Fruit fly (Drosophila melanogaster) whole organism, embryonic: ENCODE results near the gene Polr1B.

Experiments used
- Abd-B ChIP-seq: fragments of 200-800 bp; sonication (Bioruptor generic); optimal IDR thresholded peaks from 2 replicates; lab custom pipeline; 2018; ENCODE audit warnings: missing biosample characterization, mild to moderate bottlenecking, missing genetic modification characterization, moderate library complexity
- Adf1 ChIP-seq: fragments of 200-800 bp; sonication (Bioruptor generic); IDR thresholded peaks from 2 replicates; pipeline ENCODE4 v1.3.6; 2022; ENCODE audit warnings: missing biosample characterization, missing genetic modification characterization
- Awh ChIP-seq: fragments of 200-800 bp; sonication (Bioruptor generic); IDR thresholded peaks from 2 replicates; pipeline ENCODE4, ENCODE4 v1.3.6; 2022; ENCODE audit warnings: missing biosample characterization, missing genetic modification characterization
- Bdp1 ChIP-seq: fragments of 200-800 bp; sonication (Bioruptor generic); optimal IDR thresholded peaks from 3 replicates; lab custom pipeline; 2016; ENCODE audit warnings: missing biosample characterization, missing genetic modification characterization
- CG12236 ChIP-seq: fragments of 200-800 bp; sonication (Bioruptor generic); optimal IDR thresholded peaks from 2 replicates; lab custom pipeline; 2016; ENCODE audit warnings: missing biosample characterization, missing genetic modification characterization
- CG1233 ChIP-seq: fragments of 200-800 bp; sonication (Bioruptor generic); optimal IDR thresholded peaks from 4 replicates; lab custom pipeline; 2018; ENCODE audit warnings: missing biosample characterization, mild to moderate bottlenecking, missing genetic modification characterization
- CG12659 ChIP-seq: fragments of 200-800 bp; sonication (Bioruptor generic); optimal IDR thresholded peaks from 3 replicates; lab custom pipeline; 2017; ENCODE audit warnings: mild to moderate bottlenecking, missing biosample characterization, missing genetic modification reagents, missing genetic modification characterization
- CG12769 ChIP-seq: fragments of 200-800 bp; sonication (Bioruptor generic); optimal IDR thresholded peaks from 2 replicates; lab custom pipeline; 2019; ENCODE audit warnings: missing biosample characterization, mild to moderate bottlenecking, missing genetic modification characterization, moderate library complexity
- CG13123 ChIP-seq: fragments of 200-800 bp; sonication (Bioruptor generic); optimal IDR thresholded peaks from 2 replicates; lab custom pipeline; 2016; ENCODE audit warnings: missing biosample characterization, missing genetic modification characterization
- CG15479 ChIP-seq: fragments of 200-800 bp; sonication (Bioruptor generic); optimal IDR thresholded peaks from 3 replicates; lab custom pipeline; 2019; ENCODE audit warnings: missing biosample characterization, mild to moderate bottlenecking, missing genetic modification characterization, moderate library complexity
- CG1602 ChIP-seq: fragments of 200-800 bp; sonication (Bioruptor generic); optimal IDR thresholded peaks from 3 replicates; lab custom pipeline; 2016; ENCODE audit warnings: missing biosample characterization, missing genetic modification characterization
- CG16815 ChIP-seq: fragments of 200-800 bp; sonication (Bioruptor generic); optimal IDR thresholded peaks from 3 replicates; lab custom pipeline; 2017; ENCODE audit warnings: missing biosample characterization, mild to moderate bottlenecking, missing genetic modification characterization
- CG32772 ChIP-seq: fragments of 200-800 bp; sonication (Bioruptor generic); IDR thresholded peaks from 2 replicates; pipeline ENCODE4 v1.3.6; 2022; ENCODE audit warnings: missing biosample characterization, missing genetic modification characterization
- CG4360 ChIP-seq: fragments of 200-800 bp; sonication (Bioruptor generic); IDR thresholded peaks from 2 replicates; pipeline ENCODE4 v1.3.6; 2022; ENCODE audit warnings: missing biosample characterization, missing genetic modification characterization
- CG6175 ChIP-seq: fragments of 200-800 bp; sonication (Bioruptor generic); IDR thresholded peaks from 3 replicates; pipeline ENCODE4 v1.3.6; 2022; ENCODE audit warnings: missing biosample characterization, missing genetic modification characterization
- CG8924 ChIP-seq: fragments of 200-800 bp; optimal IDR thresholded peaks from 3 replicates; lab custom pipeline; 2019; ENCODE audit warnings: missing biosample characterization, mild to moderate bottlenecking, missing genetic modification characterization, moderate library complexity
- CG9437 ChIP-seq: fragments of 200-800 bp; sonication (Bioruptor generic); optimal IDR thresholded peaks from 2 replicates; lab custom pipeline; 2018; ENCODE audit warnings: missing biosample characterization, mild to moderate bottlenecking, missing genetic modification characterization
- Dp ChIP-seq: fragments of 200-800 bp; sonication (Bioruptor generic); optimal IDR thresholded peaks from 2 replicates; lab custom pipeline; 2018; ENCODE audit warnings: missing biosample characterization, mild to moderate bottlenecking, missing genetic modification characterization, moderate library complexity
- GATAe ChIP-seq: fragments of 200-800 bp; sonication (Bioruptor generic); conservative IDR thresholded peaks from 2 replicates; pipeline ENCODE4 v1.3.6; 2022; ENCODE audit warnings: missing biosample characterization, missing genetic modification characterization
- Hand ChIP-seq: fragments of 200-800 bp; sonication (Bioruptor generic); optimal IDR thresholded peaks from 2 replicates; lab custom pipeline; 2017; ENCODE audit warnings: mild to moderate bottlenecking, missing biosample characterization, missing genetic modification reagents, missing genetic modification characterization
- Hsf ChIP-seq: fragments of 200-800 bp; sonication (Bioruptor generic); optimal IDR thresholded peaks from 3 replicates; lab custom pipeline; 2016; ENCODE audit warnings: missing biosample characterization, missing genetic modification characterization
- Spps ChIP-seq: fragments of 200-800 bp; sonication (Bioruptor generic); optimal IDR thresholded peaks from 2 replicates; lab custom pipeline; 2018; ENCODE audit warnings: missing biosample characterization, mild to moderate bottlenecking, missing genetic modification characterization
- Vsx1 ChIP-seq: fragments of 200-800 bp; sonication (Bioruptor generic); optimal IDR thresholded peaks from 2 replicates; lab custom pipeline; 2017; ENCODE audit warnings: missing biosample characterization, mild to moderate bottlenecking, missing genetic modification characterization, missing genetic modification reagents
- Xrp1 ChIP-seq: fragments of 200-800 bp; sonication (Bioruptor generic); IDR thresholded peaks from 2 replicates; pipeline ENCODE4 v1.3.6; 2022; ENCODE audit warnings: missing biosample characterization, missing genetic modification characterization
- abd-A ChIP-seq: fragments of 200-800 bp; sonication (Bioruptor generic); optimal IDR thresholded peaks from 3 replicates; lab custom pipeline; 2019; ENCODE audit warnings: missing biosample characterization, mild to moderate bottlenecking, missing genetic modification characterization, moderate library complexity
- az2 ChIP-seq: fragments of 200-800 bp; sonication (Bioruptor generic); optimal IDR thresholded peaks from 3 replicates; lab custom pipeline; 2016; ENCODE audit warnings: missing biosample characterization, missing genetic modification characterization
- cas ChIP-seq: fragments of 200-800 bp; sonication (Bioruptor generic); IDR thresholded peaks from 2 replicates; pipeline ENCODE4 v1.3.6; 2022; ENCODE audit warnings: missing biosample characterization, missing genetic modification characterization
- chinmo ChIP-seq: fragments of 200-800 bp; sonication (Bioruptor generic); IDR thresholded peaks from 4 replicates; pipeline ENCODE4 v1.3.6; 2022; ENCODE audit warnings: missing biosample characterization, missing genetic modification characterization; ENCODE audit not compliant: partially characterized antibody
- corto ChIP-seq: fragments of 200-800 bp; sonication (Bioruptor generic); optimal IDR thresholded peaks from 2 replicates; lab custom pipeline; 2016; ENCODE audit warnings: missing biosample characterization, mild to moderate bottlenecking, missing genetic modification characterization, moderate library complexity
- ems ChIP-seq: fragments of 200-800 bp; sonication (Bioruptor generic); optimal IDR thresholded peaks from 3 replicates; lab custom pipeline; 2016; ENCODE audit warnings: missing biosample characterization, missing genetic modification characterization
- fd102C ChIP-seq: fragments of 200-800 bp; sonication (Bioruptor generic); optimal IDR thresholded peaks from 2 replicates; lab custom pipeline; 2018; ENCODE audit warnings: missing biosample characterization, mild to moderate bottlenecking, missing genetic modification characterization, moderate library complexity
- fd3F ChIP-seq: fragments of 200-800 bp; sonication (Bioruptor generic); optimal IDR thresholded peaks from 2 replicates; lab custom pipeline; 2018; ENCODE audit warnings: missing biosample characterization, mild to moderate bottlenecking, missing genetic modification characterization, moderate library complexity
- gce ChIP-seq: fragments of 200-800 bp; sonication (Bioruptor generic); IDR thresholded peaks from 3 replicates; pipeline ENCODE4 v1.3.6; 2022; ENCODE audit warnings: missing biosample characterization, missing genetic modification characterization
- her ChIP-seq: fragments of 200-800 bp; sonication (Bioruptor generic); optimal IDR thresholded peaks from 2 replicates; lab custom pipeline; 2016; ENCODE audit warnings: missing biosample characterization, missing genetic modification characterization
- inv ChIP-seq: fragments of 200-800 bp; sonication (Bioruptor generic); IDR thresholded peaks from 2 replicates; pipeline ENCODE4 v1.3.6; 2022; ENCODE audit warnings: missing biosample characterization, missing genetic modification characterization; ENCODE audit not compliant: partially characterized antibody
- mam ChIP-seq: fragments of 200-800 bp; sonication (Bioruptor generic); optimal IDR thresholded peaks from 3 replicates; lab custom pipeline; 2016; ENCODE audit warnings: missing biosample characterization, missing genetic modification characterization
- mirr ChIP-seq: fragments of 200-800 bp; sonication (Bioruptor generic); optimal IDR thresholded peaks from 3 replicates; lab custom pipeline; 2018; ENCODE audit warnings: missing biosample characterization, mild to moderate bottlenecking, missing genetic modification characterization
- oc ChIP-seq: fragments of 200-800 bp; sonication (Bioruptor generic); optimal IDR thresholded peaks from 2 replicates; lab custom pipeline; 2018; ENCODE audit warnings: missing biosample characterization, mild to moderate bottlenecking, missing genetic modification characterization, moderate library complexity
- org-1 ChIP-seq: fragments of 200-800 bp; sonication (Bioruptor generic); optimal IDR thresholded peaks from 2 replicates; lab custom pipeline; 2017; ENCODE audit warnings: missing biosample characterization, missing genetic modification characterization
- otp ChIP-seq: fragments of 200-800 bp; sonication (Bioruptor generic); IDR thresholded peaks from 3 replicates; pipeline ENCODE4, ENCODE4 v1.3.6; 2022; ENCODE audit warnings: missing biosample characterization, missing genetic modification characterization
- pan ChIP-seq, 4 experiments: fragments of >200 bp in 3 of 4; fragments of 200-800 bp in 1 of 4; sonication (Bioruptor generic) in 1 of 4; optimal IDR thresholded peaks in 3 of 4; IDR thresholded peaks in 1 of 4; 2 replicates each; pipeline versions ENCODE4 v1.3.6 to Lab custom; 2017 to 2022; ENCODE audit warnings: missing biosample characterization in 2 of 4, missing genetic modification characterization in 2 of 4, mixed read lengths in 1 of 4
- pho ChIP-seq: fragments of 200-800 bp; sonication (Bioruptor generic); optimal IDR thresholded peaks from 2 replicates; lab custom pipeline; 2016; ENCODE audit warnings: missing biosample characterization, missing genetic modification characterization
- ranshi ChIP-seq: fragments of 200-800 bp; sonication (Bioruptor generic); IDR thresholded peaks from 2 replicates; pipeline ENCODE4 v1.3.6; 2022; ENCODE audit warnings: missing biosample characterization, missing genetic modification characterization
- row ChIP-seq: fragments of 200-800 bp; sonication (Bioruptor generic); IDR thresholded peaks from 3 replicates; pipeline ENCODE4 v1.3.6; 2022; ENCODE audit warnings: missing biosample characterization, missing genetic modification characterization
- slp2 ChIP-seq: fragments of 200-800 bp; sonication (Bioruptor generic); optimal IDR thresholded peaks from 2 replicates; lab custom pipeline; 2016; ENCODE audit warnings: missing biosample characterization, missing genetic modification characterization
- sna ChIP-seq: fragments of 200-800 bp; sonication (Bioruptor generic); IDR thresholded peaks from 2 replicates; pipeline ENCODE4 v1.3.6; 2022; ENCODE audit warnings: missing biosample characterization, missing genetic modification characterization; ENCODE audit not compliant: partially characterized antibody
- ssp ChIP-seq: fragments of 200-800 bp; sonication (Bioruptor generic); IDR thresholded peaks from 2 replicates; pipeline ENCODE4 v1.3.6; 2022; ENCODE audit warnings: missing biosample characterization, missing genetic modification characterization
- vvl ChIP-seq: fragments of 200-800 bp; sonication (Bioruptor generic); IDR thresholded peaks from 2 replicates; pipeline ENCODE4 v1.3.6; 2022; ENCODE audit warnings: missing biosample characterization, missing genetic modification characterization

The Polr1B gene

DNA sequence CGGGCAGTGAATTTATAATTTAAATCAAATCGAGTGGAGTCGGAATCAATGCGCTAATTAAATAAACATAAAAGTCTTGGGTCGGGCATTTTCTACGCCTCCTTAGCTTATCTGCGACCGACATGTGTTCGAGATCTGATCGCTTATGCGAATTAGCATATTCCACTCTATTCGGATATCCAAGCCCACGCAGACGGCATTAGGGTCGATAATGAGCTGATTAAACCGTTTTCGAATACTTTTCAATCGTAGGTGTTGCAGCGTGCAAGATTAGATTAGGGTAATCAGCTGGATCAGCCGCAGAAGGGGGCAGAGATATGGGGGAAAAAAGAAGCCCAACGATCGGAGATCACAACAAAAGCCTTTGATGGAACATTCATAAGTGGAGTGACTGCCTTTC lies 13.6 kb upstream of the Polr1B start (continued):
- no peak for TF ChIP-seq Hand (GFP tag; lab: Kevin White, UChicago)
- no peak for TF ChIP-seq Adf1 (GFP tag; lab: Robert Waterston, UW)
- no peak for TF ChIP-seq ems (GFP tag; lab: Kevin White, UChicago)
- no peak for TF ChIP-seq cas (GFP tag; lab: Robert Waterston, UW)
- no peak for TF ChIP-seq CG8924
- TF ChIP-seq inv, result no peak
- TF ChIP-seq mirr (GFP tag; lab: Kevin White, UChicago), result no peak
- no peak for TF ChIP-seq Xrp1 (GFP tag; lab: Robert Waterston, UW)
- TF ChIP-seq az2 (GFP tag; lab: Kevin White, UChicago), result no peak
- no peak for TF ChIP-seq Spps (tag; lab: Kevin White, UChicago)
- no peak for TF ChIP-seq org-1 (GFP tag; lab: Kevin White, UChicago)
- TF ChIP-seq chinmo, result 0 out of 4 replicates have a peak, but pooled peaks have one; percentile 47
- TF ChIP-seq CG16815 (GFP tag; lab: Kevin White, UChicago), result no peak
- TF ChIP-seq CG12236 (GFP tag; lab: Kevin White, UChicago), result no peak
- no peak for TF ChIP-seq Dp (GFP tag; lab: Kevin White, UChicago)
- peak; percentile 80; the same call in 1 of the 2 replicates for TF ChIP-seq vvl (GFP tag; lab: Robert Waterston, UW)
- no peak for TF ChIP-seq CG1233
- no peak for TF ChIP-seq CG6175 (GFP tag; lab: Robert Waterston, UW)
- peak; percentile 96 for TF ChIP-seq Awh (GFP tag; lab: Robert Waterston, UW)
- TF ChIP-seq ranshi (GFP tag; lab: Robert Waterston, UW), result no peak
- no peak for TF ChIP-seq CG15479
- TF ChIP-seq Abd-B (GFP tag; lab: Kevin White, UChicago), result no peak
- no peak for TF ChIP-seq CG1602 (GFP tag; lab: Kevin White, UChicago)
- TF ChIP-seq fd102C (GFP tag; lab: Kevin White, UChicago), result no peak
- no peak for TF ChIP-seq slp2
- TF ChIP-seq sna (GFP tag; lab: Robert Waterston, UW), result no peak
- no peak for TF ChIP-seq pan (optimal IDR thresholded peaks at IDR 0.05; lab: Kevin White, UChicago)
- TF ChIP-seq pan (GFP tag; optimal IDR thresholded peaks at IDR 0.05 in 1 of 2, IDR thresholded peaks at IDR 0.05 in 1 of 2), result no peak
- TF ChIP-seq GATAe (GFP tag; lab: Robert Waterston, UW), result no peak

DNA sequence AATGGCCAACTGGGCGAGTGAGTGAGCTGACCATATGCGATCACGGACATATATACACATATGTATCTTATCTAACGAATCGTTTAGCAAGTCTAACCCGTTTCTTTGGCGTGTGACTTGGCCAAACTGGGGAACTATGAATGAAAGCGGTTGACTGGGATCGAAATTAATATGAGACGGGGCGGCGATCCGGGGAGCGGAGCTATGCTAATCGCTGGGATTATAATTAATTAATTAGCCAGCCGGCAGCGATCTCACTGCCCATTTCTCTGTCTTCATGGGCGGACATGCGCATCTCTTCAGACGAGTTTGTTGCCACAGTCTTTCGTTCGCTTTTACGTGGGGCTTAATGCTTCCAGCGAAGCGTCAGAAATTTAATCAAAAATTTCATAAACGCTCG lies 11.6 kb upstream of the Polr1B start:
- TF ChIP-seq ssp (GFP tag; lab: Robert Waterston, UW) (no peak), vvl (GFP tag; lab: Robert Waterston, UW) (peak; percentile 85), pho (GFP tag; lab: Kevin White, UChicago) (no peak), Bdp1 (GFP tag; lab: Kevin White, UChicago) (no peak), corto (GFP tag; lab: Kevin White, UChicago) (no peak), Vsx1 (GFP tag; lab: Kevin White, UChicago) (peak; percentile 68), row (no peak), chinmo (no peak), oc (tag; lab: Kevin White, UChicago) (peak; percentile 92), Awh (GFP tag; lab: Robert Waterston, UW) (peak; percentile 99), gce (no peak), CG13123 (GFP tag; lab: Kevin White, UChicago) (no peak), CG12659 (GFP tag; lab: Kevin White, UChicago) (no peak), her (no peak), fd3F (GFP tag; lab: Kevin White, UChicago) (no peak), mam (GFP tag; lab: Kevin White, UChicago) (no peak), CG4360 (GFP tag; lab: Robert Waterston, UW) (no peak), CG12769 (tag; lab: Kevin White, UChicago) (peak; percentile 63), otp (GFP tag; lab: Robert Waterston, UW) (peak; percentile 59; the same call in 1 of the 3 replicates), CG9437 (GFP tag; lab: Kevin White, UChicago) (no peak), Hsf (GFP tag; lab: Kevin White, UChicago) (no peak), CG32772 (GFP tag; lab: Robert Waterston, UW) (no peak), CG1602 (GFP tag; lab: Kevin White, UChicago) (no peak), abd-A (peak; percentile 72)
